Fruit fly (Drosophila melanogaster): Measurements from ENCODE around the gene CG31955.

Gene CG31955

dm6 chr2L:3712949-3713416 lies at the start of gene CG31955, which contains the start of gene CG2818:
Gene CG31955 (minus strand): TSS chr2L:3713105.
Gene CG2818 (plus strand): TSS chr2L:3713360.
- TF ChIP-seq rib (GFP tag; IDR thresholded peaks at IDR 0.05) (no peak), CG14050 (GFP tag; IDR thresholded peaks at IDR 0.05) (no peak), CG9437 (GFP tag; optimal IDR thresholded peaks at IDR 0.05) (no peak), wek (GFP tag; optimal IDR thresholded peaks at IDR 0.05) (no peak), insv (GFP tag; optimal IDR thresholded peaks at IDR 0.05) (no peak), gem (tag; optimal IDR thresholded peaks at IDR 0.05) (no peak), gce (GFP tag; IDR thresholded peaks at IDR 0.05) (no peak), sc (optimal IDR thresholded peaks at IDR 0.05) (no peak), sc (GFP tag; optimal IDR thresholded peaks at IDR 0.05) (no peak), HLH3B (GFP tag; IDR thresholded peaks at IDR 0.05) (no peak), ttk (GFP tag; IDR thresholded peaks at IDR 0.05) (no peak), sna (GFP tag; IDR thresholded peaks at IDR 0.05; ENCODE audit: partially characterized antibody) (peak; percentile 85), mirr (GFP tag; optimal IDR thresholded peaks at IDR 0.05) (no peak), CG4282 (GFP tag; optimal IDR thresholded peaks at IDR 0.05) (no peak), ash1 (GFP tag; optimal IDR thresholded peaks at IDR 0.05) (no peak), CrebB (tag; optimal IDR thresholded peaks at IDR 0.05) (no peak), CTCF (GFP tag; optimal IDR thresholded peaks at IDR 0.05) (no peak), ftz-f1 (GFP tag; optimal IDR thresholded peaks at IDR 0.05) (no peak), ab (GFP tag; optimal IDR thresholded peaks at IDR 0.05) (no peak), da (GFP tag; optimal IDR thresholded peaks at IDR 0.05) (no peak), dan (GFP tag; IDR thresholded peaks at IDR 0.05) (no peak), Doc2 (GFP tag; IDR thresholded peaks at IDR 0.05) (no peak), tll (GFP tag; optimal IDR thresholded peaks at IDR 0.05) (no peak), slou (GFP tag; optimal IDR thresholded peaks at IDR 0.05) (no peak), bab2 (GFP tag; optimal IDR thresholded peaks at IDR 0.05) (no peak), Xrp1 (GFP tag; IDR thresholded peaks at IDR 0.05) (no peak), CG13424 (tag; optimal IDR thresholded peaks at IDR 0.05) (peak; percentile 48), CG17802 (tag; optimal IDR thresholded peaks at IDR 0.05) (no peak), kah (GFP tag; optimal IDR thresholded peaks at IDR 0.05) (no peak), CG16815 (GFP tag; optimal IDR thresholded peaks at IDR 0.05) (no peak), crol (GFP tag; IDR thresholded peaks at IDR 0.05) (no peak), CG13775 (GFP tag; optimal IDR thresholded peaks at IDR 0.05) (no peak), CG7556 (GFP tag; optimal IDR thresholded peaks at IDR 0.05) (no peak), CG17912 (GFP tag; optimal IDR thresholded peaks at IDR 0.05) (no peak), ems (GFP tag; optimal IDR thresholded peaks at IDR 0.05) (no peak), CG12236 (GFP tag; optimal IDR thresholded peaks at IDR 0.05) (no peak), CG18476 (GFP tag; optimal IDR thresholded peaks at IDR 0.05) (no peak), crc (GFP tag; optimal IDR thresholded peaks at IDR 0.05) (no peak), CG15514 (GFP tag; optimal IDR thresholded peaks at IDR 0.05) (peak; percentile 41), mld (GFP tag; IDR thresholded peaks at IDR 0.05; ENCODE audit: partially characterized antibody) (no peak), pan (optimal IDR thresholded peaks at IDR 0.05) (no peak), pan (GFP tag; optimal IDR thresholded peaks at IDR 0.05 in 1 of 2, IDR thresholded peaks at IDR 0.05 in 1 of 2) (no peak), CG3281 (GFP tag; optimal IDR thresholded peaks at IDR 0.05) (peak; percentile 22), org-1 (GFP tag; optimal IDR thresholded peaks at IDR 0.05) (no peak), fd3F (GFP tag; optimal IDR thresholded peaks at IDR 0.05) (no peak), CG13296 (GFP tag; optimal IDR thresholded peaks at IDR 0.05) (no peak), Xbp1 (GFP tag; optimal IDR thresholded peaks at IDR 0.05) (peak; percentile 18), Mes4 (GFP tag; optimal IDR thresholded peaks at IDR 0.05) (no peak), E2f1 (GFP tag; IDR thresholded peaks at IDR 0.05) (no peak), sd (tag; optimal IDR thresholded peaks at IDR 0.05) (peak; percentile 51), dpn (GFP tag; optimal IDR thresholded peaks at IDR 0.05) (peak in 1 of 2 experiments; percentile 14), vfl (GFP tag; optimal IDR thresholded peaks at IDR 0.05) (no peak), schlank (tag; optimal IDR thresholded peaks at IDR 0.05) (no peak)

Measured in whole organism, embryonic.